Worm (Caenorhabditis elegans) whole organism, late embryonic: ENCODE results near the gene T04G9.4.

Experiments used
- C08G9.2 ChIP-seq: sonication (generic microtip); optimal IDR thresholded peaks from 2 replicates; lab custom pipeline; 2016; ENCODE audit warnings: mild to moderate bottlenecking, missing genetic modification characterization, moderate library complexity, missing compliant biosample characterization
- C38D4.7 ChIP-seq: fragments of 200-800 bp; sonication (Bioruptor generic); optimal IDR thresholded peaks from 2 replicates; lab custom pipeline; 2018; ENCODE audit warnings: mild to moderate bottlenecking, missing genetic modification characterization, moderate library complexity, missing compliant biosample characterization
- F13H6.1 ChIP-seq: sonication (generic microtip); optimal IDR thresholded peaks from 2 replicates; lab custom pipeline; 2016; ENCODE audit warnings: missing genetic modification characterization, missing compliant biosample characterization
- K02D7.2 ChIP-seq: sonication (generic microtip); optimal IDR thresholded peaks from 2 replicates; lab custom pipeline; 2017; ENCODE audit warnings: mild to moderate bottlenecking, missing genetic modification characterization, missing compliant biosample characterization
- T23F11.4 ChIP-seq: fragments of 200-800 bp; sonication (Bioruptor generic); optimal IDR thresholded peaks from 2 replicates; lab custom pipeline; 2018; ENCODE audit warnings: mild to moderate bottlenecking, missing genetic modification characterization, missing compliant biosample characterization
- Y22D7AL.16 ChIP-seq: sonication (generic microtip); optimal IDR thresholded peaks from 2 replicates; lab custom pipeline; 2016; ENCODE audit warnings: missing genetic modification characterization, missing compliant biosample characterization
- ama-1 ChIP-seq: fragments of 150-350 bp; optimal IDR thresholded peaks from 2 replicates; lab custom pipeline; 2014
- ceh-14 ChIP-seq: sonication (generic microtip); optimal IDR thresholded peaks from 2 replicates; lab custom pipeline; 2016; ENCODE audit warnings: missing genotype, missing genetic modification characterization, missing compliant biosample characterization
- ceh-22 ChIP-seq: sonication (generic microtip); optimal IDR thresholded peaks from 2 replicates; lab custom pipeline; 2017; ENCODE audit warnings: missing biosample characterization, missing genetic modification characterization
- ceh-30 ChIP-seq: fragments of 150-350 bp; optimal IDR thresholded peaks from 2 replicates; lab custom pipeline; 2014; ENCODE audit warnings: missing biosample characterization, missing genetic modification characterization
- ceh-45 ChIP-seq: fragments of 200-800 bp; sonication (Bioruptor generic); IDR thresholded peaks from 2 replicates; pipeline ENCODE4 v1.3.6; 2022; ENCODE audit warnings: missing genetic modification reagents, missing genetic modification characterization, missing compliant biosample characterization
- ceh-48 ChIP-seq: sonication (generic microtip); optimal IDR thresholded peaks from 2 replicates; lab custom pipeline; 2016; ENCODE audit warnings: missing genetic modification characterization, inconsistent platforms, missing compliant biosample characterization
- ceh-6 ChIP-seq: fragments of 200-800 bp; sonication (Bioruptor generic); optimal IDR thresholded peaks from 2 replicates; lab custom pipeline; 2018; ENCODE audit warnings: mild to moderate bottlenecking, missing genetic modification characterization, missing compliant biosample characterization
- che-1 ChIP-seq: sonication (generic microtip); optimal IDR thresholded peaks from 2 replicates; lab custom pipeline; 2016; ENCODE audit warnings: mild to moderate bottlenecking, missing genetic modification characterization, missing compliant biosample characterization
- dmd-4 ChIP-seq: sonication (generic microtip); optimal IDR thresholded peaks from 2 replicates; lab custom pipeline; 2016; ENCODE audit warnings: borderline replicate concordance, missing genetic modification characterization, missing compliant biosample characterization
- elt-4 ChIP-seq: sonication (generic microtip); optimal IDR thresholded peaks from 2 replicates; lab custom pipeline; 2016; ENCODE audit warnings: missing genetic modification characterization, missing compliant biosample characterization
- ets-4 ChIP-seq: sonication (generic microtip); optimal IDR thresholded peaks from 2 replicates; lab custom pipeline; 2016; ENCODE audit warnings: missing genetic modification characterization, missing compliant biosample characterization
- fax-1 ChIP-seq: sonication (generic microtip); optimal IDR thresholded peaks from 2 replicates; lab custom pipeline; 2016; ENCODE audit warnings: missing genotype, missing genetic modification characterization, missing compliant biosample characterization
- fkh-6 ChIP-seq: sonication (generic microtip); optimal IDR thresholded peaks from 2 replicates; lab custom pipeline; 2016; ENCODE audit warnings: missing genetic modification characterization, missing compliant biosample characterization
- gmeb-2 ChIP-seq: sonication (generic microtip); optimal IDR thresholded peaks from 2 replicates; lab custom pipeline; 2016; ENCODE audit warnings: missing genetic modification characterization, inconsistent platforms, missing compliant biosample characterization
- hlh-8 ChIP-seq: sonication (generic microtip); optimal IDR thresholded peaks from 2 replicates; lab custom pipeline; 2016; ENCODE audit warnings: missing genotype, missing genetic modification characterization, missing compliant biosample characterization
- lim-6 ChIP-seq: sonication (generic microtip); optimal IDR thresholded peaks from 2 replicates; lab custom pipeline; 2016; ENCODE audit warnings: missing genetic modification characterization, missing compliant biosample characterization
- lin-11 ChIP-seq: fragments of 200-800 bp; sonication (Bioruptor generic); optimal IDR thresholded peaks from 2 replicates; lab custom pipeline; 2018; ENCODE audit warnings: mild to moderate bottlenecking, missing genetic modification characterization, missing compliant biosample characterization
- mec-3 ChIP-seq: sonication (generic microtip); optimal IDR thresholded peaks from 2 replicates; lab custom pipeline; 2016; ENCODE audit warnings: borderline replicate concordance, missing genetic modification characterization, missing compliant biosample characterization
- nhr-11 ChIP-seq: fragments of 150-350 bp; optimal IDR thresholded peaks from 2 replicates; lab custom pipeline; 2014; ENCODE audit warnings: missing biosample characterization, missing genetic modification characterization
- pag-3 ChIP-seq: sonication (generic microtip); optimal IDR thresholded peaks from 2 replicates; lab custom pipeline; 2016; ENCODE audit warnings: missing compliant biosample characterization, missing genetic modification characterization, borderline replicate concordance
- pax-1 ChIP-seq: fragments of 150-350 bp; optimal IDR thresholded peaks from 2 replicates; lab custom pipeline; 2014; ENCODE audit warnings: missing biosample characterization, missing genetic modification characterization
- pha-2 ChIP-seq: sonication (generic microtip); optimal IDR thresholded peaks from 2 replicates; lab custom pipeline; 2017; ENCODE audit warnings: mild to moderate bottlenecking, missing genetic modification characterization, missing compliant biosample characterization
- pha-4 ChIP-seq: fragments of 150-350 bp; optimal IDR thresholded peaks from 2 replicates; lab custom pipeline; 2018; ENCODE audit warnings: missing biosample characterization, missing genetic modification reagents, missing genetic modification characterization
- pqm-1 ChIP-seq: sonication (generic microtip); optimal IDR thresholded peaks from 2 replicates; lab custom pipeline; 2016; ENCODE audit warnings: missing genetic modification characterization, missing compliant biosample characterization
- ref-2 ChIP-seq: sonication (generic microtip); optimal IDR thresholded peaks from 2 replicates; lab custom pipeline; 2016; ENCODE audit warnings: missing genetic modification characterization, missing compliant biosample characterization
- sdc-2 ChIP-seq: sonication (generic microtip); optimal IDR thresholded peaks from 2 replicates; lab custom pipeline; 2016; ENCODE audit warnings: missing genotype, missing genetic modification characterization, missing compliant biosample characterization
- tbx-2 ChIP-seq: sonication (generic microtip); optimal IDR thresholded peaks from 2 replicates; lab custom pipeline; 2016; ENCODE audit warnings: missing genetic modification characterization, missing compliant biosample characterization
- unc-3 ChIP-seq, 2 experiments: fragments of 200-800 bp in 1 of 2; sonication (Bioruptor generic) in 1 of 2; sonication (generic microtip) in 1 of 2; conservative IDR thresholded peaks in 1 of 2; optimal IDR thresholded peaks in 1 of 2; 2 replicates each; pipeline versions ENCODE4 v1.3.6 to Lab custom; 2016 to 2022; ENCODE audit warnings: missing compliant biosample characterization in 2 of 2, missing genetic modification characterization in 2 of 2, missing genetic modification reagents in 1 of 2
- unc-42 ChIP-seq: sonication (generic microtip); optimal IDR thresholded peaks from 2 replicates; lab custom pipeline; 2016; ENCODE audit warnings: missing genotype, missing genetic modification characterization, missing compliant biosample characterization
- unc-55 ChIP-seq: sonication (generic microtip); optimal IDR thresholded peaks from 2 replicates; lab custom pipeline; 2017; ENCODE audit warnings: missing biosample characterization, missing genetic modification reagents, missing genetic modification characterization
- zip-5 ChIP-seq: sonication (generic microtip); optimal IDR thresholded peaks from 2 replicates; lab custom pipeline; 2016; ENCODE audit warnings: missing genetic modification characterization, missing compliant biosample characterization

The T04G9.4 gene

ce11 chrX:806515-806914, 34.2 kb downstream of the T04G9.4 start (continued):
- TF ChIP-seq ceh-48 (tag; lab: Kevin White, UChicago) (peak; percentile 75), T23F11.4 (GFP tag; lab: Kevin White, UChicago) (peak; percentile 19), C38D4.7 (GFP tag; lab: Kevin White, UChicago) (no peak), ama-1 (lab: Kevin White, UChicago) (no peak), ceh-6 (GFP tag; lab: Kevin White, UChicago) (peak; percentile 40), gmeb-2 (tag; lab: Kevin White, UChicago) (peak; percentile 41), ref-2 (tag; lab: Kevin White, UChicago) (peak; percentile 96), sdc-2 (tag; lab: Kevin White, UChicago) (peak; percentile 100), ceh-30 (tag; lab: Kevin White, UChicago) (peak; percentile 82), unc-3 (GFP tag; conservative IDR thresholded peaks at IDR 0.05; lab: Robert Waterston, UW) (peak; percentile 66), unc-3 (tag; optimal IDR thresholded peaks at IDR 0.05; lab: Kevin White, UChicago) (peak; percentile 74), fkh-6 (tag; lab: Kevin White, UChicago) (peak; percentile 18), pag-3 (no peak), ceh-22 (tag; lab: Kevin White, UChicago) (no peak), dmd-4 (tag; lab: Kevin White, UChicago) (peak; percentile 57), ceh-14 (tag; lab: Kevin White, UChicago) (peak; percentile 71), C08G9.2 (tag; lab: Kevin White, UChicago) (peak; percentile 57)
- TF ChIP-seq, all 69 proteins: peak for 52

- no peak for TF ChIP-seq K02D7.2 (tag; lab: Kevin White, UChicago)
- TF ChIP-seq ceh-45 (GFP tag; lab: Robert Waterston, UW), result no peak
- TF ChIP-seq lin-11 (tag; lab: Kevin White, UChicago), result no peak
- TF ChIP-seq lim-6, result no peak
- TF ChIP-seq nhr-11 (tag; lab: Kevin White, UChicago), result no peak
- no peak for TF ChIP-seq ets-4 (tag; lab: Kevin White, UChicago)
- TF ChIP-seq ceh-14 (tag; lab: Kevin White, UChicago), result no peak
- no peak for TF ChIP-seq pax-1 (tag; lab: Kevin White, UChicago)
- TF ChIP-seq pqm-1 (tag; lab: Kevin White, UChicago), result no peak
- no peak for TF ChIP-seq ceh-30 (tag; lab: Kevin White, UChicago)
- no peak for TF ChIP-seq zip-5
- no peak for TF ChIP-seq Y22D7AL.16
- TF ChIP-seq fkh-6 (tag; lab: Kevin White, UChicago), result no peak
- no peak for TF ChIP-seq unc-55 (GFP tag; lab: Kevin White, UChicago)
- TF ChIP-seq unc-42 (tag; lab: Kevin White, UChicago), result no peak
Observed at ce11 chrX:810694-811093, 38.4 kb downstream of the T04G9.4 start, which contains the start of gene F25E2.2. Gene F25E2.2, minus strand, starts transcription at chrX:810794.

ce11 chrX:812264-812663, 40.0 kb downstream of the T04G9.4 start:
- TF ChIP-seq unc-55 (GFP tag; lab: Kevin White, UChicago) (peak; percentile 7), che-1 (tag; lab: Kevin White, UChicago) (no peak)

- TF ChIP-seq tbx-2, result no peak
- no peak for TF ChIP-seq elt-4 (tag; lab: Kevin White, UChicago)
- no peak for TF ChIP-seq pax-1 (tag; lab: Kevin White, UChicago)
- no peak for TF ChIP-seq fax-1 (tag; lab: Kevin White, UChicago)
- no peak for TF ChIP-seq pha-4 (tag; lab: Kevin White, UChicago)
- TF ChIP-seq Y22D7AL.16, result no peak
- TF ChIP-seq ceh-14 (tag; lab: Kevin White, UChicago), result no peak
- TF ChIP-seq F13H6.1 (tag; lab: Kevin White, UChicago), result no peak
- TF ChIP-seq pha-2 (tag; lab: Kevin White, UChicago), result no peak
- no peak for TF ChIP-seq K02D7.2 (tag; lab: Kevin White, UChicago)
- no peak for TF ChIP-seq hlh-8
- no peak for TF ChIP-seq pqm-1 (tag; lab: Kevin White, UChicago)
- TF ChIP-seq zip-5, result no peak
- TF ChIP-seq mec-3 (tag; lab: Kevin White, UChicago), result no peak
- no peak for TF ChIP-seq ceh-48 (tag; lab: Kevin White, UChicago)
Observed at ce11 chrX:813063-813462, 40.8 kb downstream of the T04G9.4 start, which contains the start of gene F25E2.3. Gene F25E2.3, minus strand, starts transcription at chrX:813163.
